Fruit fly (Drosophila melanogaster): Measurements from ENCODE around the gene X11Lbeta.

DNA sequence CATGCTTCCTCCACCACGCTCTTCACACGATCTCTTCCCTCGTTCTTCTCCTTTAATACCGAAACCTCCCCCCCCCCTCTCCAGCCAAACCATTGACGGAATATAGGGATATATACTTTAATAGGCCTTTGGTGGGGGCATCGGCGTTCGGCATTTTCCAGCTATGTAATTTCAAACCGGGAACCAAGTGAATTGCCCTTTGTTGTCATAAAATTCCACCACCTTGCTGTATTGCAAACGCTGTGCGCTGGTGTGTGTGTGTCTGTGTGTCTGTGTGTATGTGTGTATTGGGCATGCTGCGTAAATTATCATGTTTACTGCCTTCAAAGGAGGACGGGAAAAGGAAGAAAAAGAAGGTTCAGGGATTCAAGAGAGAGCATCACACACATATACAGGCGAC, 103.8 kb downstream of the X11Lbeta start:
- TF ChIP-seq insv (optimal IDR thresholded peaks at IDR 0.05) = no peak
- no peak for TF ChIP-seq h (optimal IDR thresholded peaks at IDR 0.05)

Data from Kc167 (cell line).